Worm (Caenorhabditis elegans) whole organism, L4 larva: ENCODE results near the gene cec-3.
A peak's percentile ranks its signal among the peaks of the same experiment; 100 is the strongest.

Source experiments
- F37D6.2 ChIP-seq: sonication (generic microtip); optimal IDR thresholded peaks from 2 replicates; lab custom pipeline; 2016; ENCODE audit warnings: mild to moderate bottlenecking, missing genetic modification characterization, missing compliant biosample characterization
- R02D3.7 ChIP-seq: fragments of 150-350 bp; sonication (generic microtip); optimal IDR thresholded peaks from 3 replicates; lab custom pipeline; 2014; ENCODE audit warnings: missing biosample characterization, missing genetic modification characterization
- Y105C5A.15 ChIP-seq: fragments of 200-800 bp; sonication (Bioruptor generic); IDR thresholded peaks from 2 replicates; pipeline ENCODE4 v1.3.6; 2022; ENCODE audit warnings: missing genetic modification characterization, missing compliant biosample characterization
- ZK546.5 ChIP-seq, 2 experiments: sonication (generic microtip); optimal IDR thresholded peaks; 2 replicates each; lab custom pipeline; 2017; ENCODE audit warnings: missing biosample characterization in 2 of 2, missing genetic modification characterization in 2 of 2
- aly-2 ChIP-seq: sonication (generic microtip); optimal IDR thresholded peaks from 2 replicates; lab custom pipeline; 2018; ENCODE audit warnings: missing biosample characterization, missing genetic modification characterization
- ama-1 ChIP-seq: fragments of 150-350 bp; optimal IDR thresholded peaks from 2 replicates; lab custom pipeline; 2014; ENCODE audit warnings: inconsistent platforms, mixed read lengths
- ceh-20 ChIP-seq: fragments of 200-800 bp; sonication (Bioruptor generic); IDR thresholded peaks from 2 replicates; pipeline ENCODE4 v1.3.6; 2022; ENCODE audit warnings: missing genetic modification reagents, missing genetic modification characterization, missing compliant biosample characterization
- ceh-62 ChIP-seq: sonication (generic microtip); optimal IDR thresholded peaks from 2 replicates; lab custom pipeline; 2017; ENCODE audit warnings: missing biosample characterization, missing genetic modification characterization
- cey-2 ChIP-seq: sonication (generic microtip); optimal IDR thresholded peaks from 3 replicates; lab custom pipeline; 2017; ENCODE audit warnings: missing genetic modification characterization, mild to moderate bottlenecking, missing compliant biosample characterization, antibody characterized with exemption, borderline replicate concordance; ENCODE audit not compliant: insufficient read depth
- daf-16 ChIP-seq, 3 experiments: sonication (generic microtip); optimal IDR thresholded peaks; 2 replicates each; lab custom pipeline; 2016 to 2017; ENCODE audit warnings: missing genetic modification characterization in 3 of 3, missing genetic modification reagents in 3 of 3, mild to moderate bottlenecking in 2 of 3, missing compliant biosample characterization in 2 of 3, missing biosample characterization in 1 of 3, moderate library complexity in 1 of 3
- dmd-8 ChIP-seq: fragments of 200-800 bp; sonication (Bioruptor generic); IDR thresholded peaks from 2 replicates; pipeline ENCODE4 v1.3.6; 2022; ENCODE audit warnings: missing genetic modification characterization, missing compliant biosample characterization
- dpl-1 ChIP-seq: fragments of 150-350 bp; optimal IDR thresholded peaks from 2 replicates; lab custom pipeline; 2014; ENCODE audit warnings: missing biosample characterization, missing genetic modification reagents, missing genetic modification characterization
- egl-43 ChIP-seq: fragments of 200-800 bp; sonication (Bioruptor generic); IDR thresholded peaks from 2 replicates; pipeline ENCODE4 v1.3.6; 2022; ENCODE audit warnings: missing genetic modification reagents, missing genetic modification characterization, missing compliant biosample characterization
- fkh-10 ChIP-seq: fragments of 150-350 bp; optimal IDR thresholded peaks from 2 replicates; lab custom pipeline; 2014; ENCODE audit warnings: missing biosample characterization, missing genetic modification reagents, missing genetic modification characterization
- gei-8 ChIP-seq: fragments of 200-800 bp; sonication (Bioruptor generic); optimal IDR thresholded peaks from 2 replicates; lab custom pipeline; 2018; ENCODE audit warnings: mild to moderate bottlenecking, missing genetic modification characterization, missing compliant biosample characterization
- hif-1 ChIP-seq, 2 experiments: sonication (generic microtip); optimal IDR thresholded peaks; 2 replicates each; lab custom pipeline; 2016 to 2017; ENCODE audit warnings: missing compliant biosample characterization in 2 of 2, missing genetic modification characterization in 2 of 2, missing genetic modification reagents in 2 of 2, missing genotype in 2 of 2, mild to moderate bottlenecking in 1 of 2
- hlh-11 ChIP-seq: fragments of 200-800 bp; sonication (Bioruptor generic); optimal IDR thresholded peaks from 2 replicates; lab custom pipeline; 2018; ENCODE audit warnings: mild to moderate bottlenecking, missing genetic modification characterization, missing compliant biosample characterization
- jun-1 ChIP-seq: fragments of 150-350 bp; optimal IDR thresholded peaks from 2 replicates; lab custom pipeline; 2014; ENCODE audit warnings: missing biosample characterization, missing genetic modification reagents, missing genetic modification characterization
- lim-7 ChIP-seq: fragments of 200-800 bp; sonication (Bioruptor generic); IDR thresholded peaks from 2 replicates; pipeline ENCODE4 v1.3.6; 2022; ENCODE audit warnings: missing genetic modification characterization, missing compliant biosample characterization
- lin-38 ChIP-seq: fragments of 200-800 bp; sonication (Bioruptor generic); IDR thresholded peaks from 2 replicates; pipeline ENCODE4 v1.3.6; 2022; ENCODE audit warnings: missing genetic modification reagents, missing genetic modification characterization, missing compliant biosample characterization
- lir-3 ChIP-seq: sonication (generic microtip); optimal IDR thresholded peaks from 2 replicates; lab custom pipeline; 2016; ENCODE audit warnings: mild to moderate bottlenecking, missing genetic modification characterization, missing compliant biosample characterization
- lsy-2 ChIP-seq, 2 experiments: fragments of 150-350 bp in 1 of 2; sonication (generic microtip) in 1 of 2; optimal IDR thresholded peaks; 2 replicates each; lab custom pipeline; 2014 to 2017; ENCODE audit warnings: missing biosample characterization in 2 of 2, missing genetic modification characterization in 2 of 2
- madf-9 ChIP-seq: fragments of 200-800 bp; sonication (Bioruptor generic); conservative IDR thresholded peaks from 2 replicates; pipeline ENCODE4 v1.3.6; 2022; ENCODE audit warnings: missing genetic modification reagents, missing genetic modification characterization, missing compliant biosample characterization
- mdl-1 ChIP-seq, 2 experiments: fragments of 150-350 bp in 1 of 2; sonication (generic microtip) in 1 of 2; optimal IDR thresholded peaks; 2 replicates each; lab custom pipeline; 2014 to 2017; ENCODE audit warnings: missing biosample characterization in 2 of 2, missing genetic modification characterization in 2 of 2
- mdt-29 ChIP-seq: fragments of 200-800 bp; sonication (Bioruptor generic); IDR thresholded peaks from 2 replicates; pipeline ENCODE4 v1.3.6; 2022; ENCODE audit warnings: missing genetic modification reagents, missing genetic modification characterization, missing compliant biosample characterization
- mes-2 ChIP-seq: sonication (generic microtip); optimal IDR thresholded peaks from 2 replicates; lab custom pipeline; 2016; ENCODE audit warnings: missing genotype, mild to moderate bottlenecking, missing genetic modification characterization, missing compliant biosample characterization; ENCODE audit not compliant: poor library complexity, severe bottlenecking
- mxl-2 ChIP-seq: fragments of 200-800 bp; sonication (Bioruptor generic); conservative IDR thresholded peaks from 2 replicates; pipeline ENCODE4 v1.3.6; 2022; ENCODE audit warnings: missing genetic modification reagents, missing genetic modification characterization, missing compliant biosample characterization
- mxl-3 ChIP-seq: fragments of 200-800 bp; sonication (Bioruptor generic); optimal IDR thresholded peaks from 2 replicates; lab custom pipeline; 2018; ENCODE audit warnings: mild to moderate bottlenecking, missing genetic modification characterization, missing compliant biosample characterization
- nhr-11 ChIP-seq: fragments of 150-350 bp; optimal IDR thresholded peaks from 2 replicates; lab custom pipeline; 2014; ENCODE audit warnings: missing biosample characterization, missing genetic modification characterization
- nhr-28 ChIP-seq: fragments of 150-350 bp; optimal IDR thresholded peaks from 2 replicates; lab custom pipeline; 2014; ENCODE audit warnings: missing biosample characterization, missing genetic modification characterization
- nhr-76 ChIP-seq: fragments of 150-350 bp; optimal IDR thresholded peaks from 2 replicates; lab custom pipeline; 2014; ENCODE audit warnings: missing biosample characterization, missing genetic modification characterization
- nhr-77 ChIP-seq: fragments of 150-350 bp; optimal IDR thresholded peaks from 2 replicates; lab custom pipeline; 2014; ENCODE audit warnings: missing biosample characterization, missing genetic modification characterization
- php-3 ChIP-seq: fragments of 200-800 bp; sonication (Bioruptor generic); IDR thresholded peaks from 2 replicates; pipeline ENCODE4 v1.3.6; 2022; ENCODE audit warnings: missing genetic modification reagents, missing genetic modification characterization, missing compliant biosample characterization
- rbr-2 ChIP-seq: sonication (generic microtip); optimal IDR thresholded peaks from 2 replicates; lab custom pipeline; 2016; ENCODE audit warnings: missing genotype, missing genetic modification characterization, missing compliant biosample characterization
- sdz-12 ChIP-seq: fragments of 200-800 bp; sonication (Bioruptor generic); optimal IDR thresholded peaks from 2 replicates; lab custom pipeline; 2018; ENCODE audit warnings: mild to moderate bottlenecking, missing genetic modification characterization, missing compliant biosample characterization
- set-16 ChIP-seq: fragments of 200-800 bp; sonication (Bioruptor generic); IDR thresholded peaks from 2 replicates; pipeline ENCODE4 v1.3.6; 2022; ENCODE audit warnings: missing genetic modification reagents, missing genetic modification characterization, missing compliant biosample characterization
- unc-39 ChIP-seq: sonication (generic microtip); optimal IDR thresholded peaks from 2 replicates; lab custom pipeline; 2017; ENCODE audit warnings: missing biosample characterization, missing genetic modification characterization
- unc-62 ChIP-seq, 3 experiments: fragments of 150-350 bp in 1 of 3; sonication (generic microtip); optimal IDR thresholded peaks in 2 of 3; peaks in 1 of 3; 1 replicate in 1 of 3; 2 replicates in 2 of 3; lab custom pipeline; 2014 to 2017; ENCODE audit warnings: missing biosample characterization in 3 of 3, missing genetic modification characterization in 3 of 3, missing genetic modification reagents in 3 of 3, missing genotype in 1 of 3
- zip-11 ChIP-seq: fragments of 200-800 bp; sonication (Bioruptor generic); IDR thresholded peaks from 2 replicates; pipeline ENCODE4 v1.3.6; 2022; ENCODE audit warnings: missing genetic modification characterization, missing compliant biosample characterization
- ztf-7 ChIP-seq: fragments of 150-350 bp; optimal IDR thresholded peaks from 2 replicates; lab custom pipeline; 2014; ENCODE audit warnings: missing biosample characterization, missing genetic modification characterization

The cec-3 gene

ce11 chrII:7879266-7879718 lies 21.9 kb upstream of the cec-3 start, which contains the start of the genes vha-4 and T01H3.5:
TSS of gene vha-4 (minus strand) at chrII:7879316.
TSS of gene T01H3.5 (plus strand) at chrII:7879616.
- TF ChIP-seq mxl-3 (GFP tag; lab: Kevin White, UChicago) (peak; percentile 33), jun-1 (tag; lab: Kevin White, UChicago) (no peak), madf-9 (no peak), zip-11 (GFP tag; lab: Robert Waterston, UW) (no peak), mdl-1 (tag; optimal IDR thresholded peaks at IDR 0.05; lab: Kevin White, UChicago) (no peak), nhr-77 (peak; percentile 9), rbr-2 (tag; lab: Kevin White, UChicago) (no peak), cey-2 (tag; lab: Kevin White, UChicago) (no peak), nhr-28 (peak; percentile 8), gei-8 (GFP tag; lab: Kevin White, UChicago) (no peak), aly-2 (tag; lab: Kevin White, UChicago) (no peak), mxl-2 (no peak), hlh-11 (tag; lab: Kevin White, UChicago) (peak; percentile 14), fkh-10 (GFP tag; lab: Kevin White, UChicago) (no peak), lin-38 (GFP tag; lab: Robert Waterston, UW) (peak; percentile 29; the same call in 1 of the 2 replicates), unc-62 (GFP tag; optimal IDR thresholded peaks at IDR 0.05 in 1 of 2; lab: Kevin White, UChicago) (no peak), unc-62 (tag; optimal IDR thresholded peaks at IDR 0.05; lab: Kevin White, UChicago) (no peak), ama-1 (lab: Kevin White, UChicago) (peak; percentile 44), dpl-1 (GFP tag; lab: Kevin White, UChicago) (no peak), nhr-11 (no peak), ztf-7 (tag; lab: Kevin White, UChicago) (no peak), Y105C5A.15 (GFP tag; lab: Robert Waterston, UW) (no peak), nhr-76 (no peak), lsy-2 (tag; optimal IDR thresholded peaks at IDR 0.05; lab: Kevin White, UChicago) (no peak), mdt-29 (no peak), set-16 (GFP tag; lab: Robert Waterston, UW) (no peak), lim-7 (GFP tag; lab: Robert Waterston, UW) (no peak), lir-3 (tag; lab: Kevin White, UChicago) (no peak), daf-16 (GFP tag; optimal IDR thresholded peaks at IDR 0.05; lab: Kevin White, UChicago) (no peak), daf-16 (tag; optimal IDR thresholded peaks at IDR 0.05; lab: Kevin White, UChicago) (no peak), R02D3.7 (tag; lab: Kevin White, UChicago) (no peak), ceh-62 (tag; lab: Kevin White, UChicago) (no peak), ceh-20 (GFP tag; lab: Robert Waterston, UW) (no peak), hif-1 (tag; optimal IDR thresholded peaks at IDR 0.05; lab: Kevin White, UChicago) (peak in 1 of 2 experiments; percentile 16), php-3 (GFP tag; lab: Robert Waterston, UW) (no peak), unc-39 (no peak), mes-2 (peak; percentile 70), egl-43 (GFP tag; lab: Robert Waterston, UW) (no peak), sdz-12 (no peak), F37D6.2 (tag; lab: Kevin White, UChicago) (no peak), ZK546.5 (tag; optimal IDR thresholded peaks at IDR 0.05; lab: Kevin White, UChicago) (no peak), dmd-8 (GFP tag; lab: Robert Waterston, UW) (no peak)
